Worm (Caenorhabditis elegans): ENCODE measurements around the gene K06A4.6.

K06A4.6 gene

DNA sequence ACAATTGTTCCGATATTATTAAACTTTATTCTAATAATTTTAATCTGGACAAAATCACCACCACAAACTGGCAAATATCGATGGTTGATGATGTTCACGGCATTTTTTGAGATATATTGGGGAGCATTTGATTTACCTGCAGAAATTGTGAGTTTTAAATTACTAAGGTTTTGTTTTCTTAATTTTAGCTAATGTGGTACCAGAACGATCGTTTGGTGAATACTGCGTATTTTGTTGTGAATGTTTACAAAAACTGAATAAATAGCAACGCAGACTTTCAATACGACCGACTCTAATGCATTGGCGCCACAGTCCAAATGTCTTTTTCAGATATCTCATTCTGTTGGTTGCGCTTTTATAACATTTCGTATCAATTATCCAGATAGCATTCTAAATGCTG is 41.2 kb upstream of the K06A4.6 start:
- TF ChIP-seq zip-2 (tag; optimal IDR thresholded peaks at IDR 0.05) (no peak), aha-1 (tag) (peak; percentile 46), dpl-1 (GFP tag; optimal IDR thresholded peaks at IDR 0.05) (no peak), unc-62 (GFP tag; optimal IDR thresholded peaks at IDR 0.05 in 1 of 2) (peak in 1 of 2 experiments; percentile 62), unc-62 (tag; optimal IDR thresholded peaks at IDR 0.05) (no peak)

DNA sequence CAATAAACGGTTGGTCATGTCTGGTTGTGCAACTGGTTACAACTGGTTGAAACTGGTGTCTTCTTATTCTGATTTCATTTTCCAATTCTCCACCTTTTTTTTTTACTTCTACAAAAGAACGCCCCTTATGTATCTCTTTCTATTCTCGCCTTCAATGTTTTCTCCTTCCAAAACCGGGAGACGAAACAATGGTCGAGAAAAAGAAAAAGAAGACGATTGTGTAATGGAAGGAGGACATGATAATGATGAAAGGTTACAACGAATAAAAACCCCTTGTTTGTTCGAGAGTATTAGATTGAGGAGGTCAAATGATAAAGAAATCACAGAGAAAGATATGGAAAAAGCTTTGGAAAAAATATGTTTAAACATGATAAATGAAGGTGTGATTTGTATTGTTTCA is 38.4 kb upstream of the K06A4.6 start, which contains the start of gene C50F4.8:
C50F4.8 (minus strand) TSS at position 28 of the 400 bp plus-strand sequence.
- peak; percentile 24 for TF ChIP-seq dve-1 (tag; optimal IDR thresholded peaks at IDR 0.05; ENCODE audit: insufficient read depth)
- TF ChIP-seq tra-1 (GFP tag; IDR thresholded peaks at IDR 0.05) = no peak
- peak in 1 of 2 experiments; percentile 35 for TF ChIP-seq unc-62 (GFP tag; optimal IDR thresholded peaks at IDR 0.05 in 1 of 2)
- no peak for TF ChIP-seq unc-62 (tag; optimal IDR thresholded peaks at IDR 0.05)
- no peak for TF ChIP-seq dpl-1 (GFP tag; optimal IDR thresholded peaks at IDR 0.05)
- peak; percentile 39 for TF ChIP-seq nhr-28 (tag; optimal IDR thresholded peaks at IDR 0.05)
- TF ChIP-seq vab-7 (GFP tag; IDR thresholded peaks at IDR 0.05) = no peak

ce11 chrV:9516280-9516679 is 35.8 kb upstream of the K06A4.6 start:
- no peak for TF ChIP-seq madf-5 (GFP tag; IDR thresholded peaks at IDR 0.05)
- TF ChIP-seq skn-1 (tag; optimal IDR thresholded peaks at IDR 0.05) = no peak
- no peak for TF ChIP-seq nhr-42 (GFP tag; IDR thresholded peaks at IDR 0.05)
- TF ChIP-seq daf-16 (GFP tag; optimal IDR thresholded peaks at IDR 0.05) = no peak
- no peak for TF ChIP-seq daf-16 (tag; optimal IDR thresholded peaks at IDR 0.05)
- no peak for TF ChIP-seq jun-1 (tag; optimal IDR thresholded peaks at IDR 0.05)
- no peak for TF ChIP-seq gei-8 (GFP tag; optimal IDR thresholded peaks at IDR 0.05)
- no peak for TF ChIP-seq tag-97 (GFP tag; IDR thresholded peaks at IDR 0.05)
- TF ChIP-seq zfp-3 (GFP tag; conservative IDR thresholded peaks at IDR 0.05) = no peak
- no peak for TF ChIP-seq R02D3.7 (tag; optimal IDR thresholded peaks at IDR 0.05)
- no peak for TF ChIP-seq ceh-44 (GFP tag; IDR thresholded peaks at IDR 0.05)
- no peak for TF ChIP-seq lir-3 (tag; optimal IDR thresholded peaks at IDR 0.05)
- TF ChIP-seq tra-1 (GFP tag; IDR thresholded peaks at IDR 0.05) = no peak
- no peak for TF ChIP-seq F26F4.8 (GFP tag; conservative IDR thresholded peaks at IDR 0.05)
- TF ChIP-seq hlh-30 (tag; optimal IDR thresholded peaks at IDR 0.05; ENCODE audit: insufficient read depth) = peak; percentile 83
- no peak for TF ChIP-seq Y75B8A.6 (GFP tag; IDR thresholded peaks at IDR 0.05)
- no peak for TF ChIP-seq T26A8.4 (GFP tag; IDR thresholded peaks at IDR 0.05)
- TF ChIP-seq hmg-1.1 (GFP tag; IDR thresholded peaks at IDR 0.05) = no peak
- no peak for TF ChIP-seq ces-1 (GFP tag; optimal IDR thresholded peaks at IDR 0.05)
- TF ChIP-seq daf-12 (tag; optimal IDR thresholded peaks at IDR 0.05) = no peak
- TF ChIP-seq arid-1 (GFP tag; conservative IDR thresholded peaks at IDR 0.05) = no peak
- peak; percentile 49 for TF ChIP-seq nhr-48 (tag; optimal IDR thresholded peaks at IDR 0.05)
- no peak for TF ChIP-seq daf-19 (GFP tag; conservative IDR thresholded peaks at IDR 0.05)
- peak in 1 of 2 experiments; percentile 52 for TF ChIP-seq lsy-2 (tag; optimal IDR thresholded peaks at IDR 0.05)
- no peak for TF ChIP-seq pqm-1 (tag; optimal IDR thresholded peaks at IDR 0.05)
- no peak for TF ChIP-seq ama-1 (optimal IDR thresholded peaks at IDR 0.05)
- TF ChIP-seq mxl-3 (GFP tag; optimal IDR thresholded peaks at IDR 0.05) = peak; percentile 69
- no peak for TF ChIP-seq nhr-11 (tag; optimal IDR thresholded peaks at IDR 0.05)
- TF ChIP-seq Y105C5A.15 (GFP tag; IDR thresholded peaks at IDR 0.05) = no peak
- TF ChIP-seq php-3 (GFP tag; IDR thresholded peaks at IDR 0.05) = no peak
- no peak for TF ChIP-seq sdz-12 (GFP tag; optimal IDR thresholded peaks at IDR 0.05)
- no peak for TF ChIP-seq fos-1 (tag; optimal IDR thresholded peaks at IDR 0.05)
- peak; percentile 42 for TF ChIP-seq mep-1 (tag; optimal IDR thresholded peaks at IDR 0.05)
- TF ChIP-seq egl-43 (GFP tag; IDR thresholded peaks at IDR 0.05) = no peak
- TF ChIP-seq lin-1 (GFP tag; IDR thresholded peaks at IDR 0.05) = no peak
- no peak for TF ChIP-seq madf-9 (GFP tag; conservative IDR thresholded peaks at IDR 0.05)
- TF ChIP-seq dmd-9 (GFP tag; IDR thresholded peaks at IDR 0.05) = no peak
- no peak for TF ChIP-seq nhr-102 (tag; optimal IDR thresholded peaks at IDR 0.05)
- TF ChIP-seq unc-39 (tag; optimal IDR thresholded peaks at IDR 0.05) = no peak
- TF ChIP-seq dpl-1 (GFP tag; optimal IDR thresholded peaks at IDR 0.05) = no peak
- no peak for TF ChIP-seq Y5F2A.4 (GFP tag; optimal IDR thresholded peaks at IDR 0.05)
- TF ChIP-seq spr-3 (GFP tag; optimal IDR thresholded peaks at IDR 0.05) = no peak
